Worm (Caenorhabditis elegans) whole organism, L2 larva: ENCODE results near the gene kel-1.

Source experiments
- ZK546.5 ChIP-seq: sonication (generic microtip); optimal IDR thresholded peaks from 2 replicates; lab custom pipeline; 2017; ENCODE audit warnings: missing biosample characterization, missing genetic modification characterization
- ama-1 ChIP-seq: fragments of 150-350 bp; optimal IDR thresholded peaks from 2 replicates; lab custom pipeline; 2018; ENCODE audit warnings: inconsistent platforms
- lin-13 ChIP-seq: fragments of 150-350 bp; optimal IDR thresholded peaks from 2 replicates; lab custom pipeline; 2014; ENCODE audit warnings: missing biosample characterization, missing genetic modification reagents, missing genetic modification characterization
- nhr-23 ChIP-seq: fragments of 150-350 bp; optimal IDR thresholded peaks from 2 replicates; lab custom pipeline; 2014; ENCODE audit warnings: missing biosample characterization, missing genetic modification reagents, missing genetic modification characterization
- nhr-237 ChIP-seq: fragments of 150-350 bp; optimal IDR thresholded peaks from 2 replicates; lab custom pipeline; 2014; ENCODE audit warnings: missing biosample characterization, missing genetic modification characterization
- nhr-77 ChIP-seq: fragments of 150-350 bp; optimal IDR thresholded peaks from 2 replicates; lab custom pipeline; 2014; ENCODE audit warnings: missing biosample characterization, missing genetic modification characterization
- sem-4 ChIP-seq: fragments of 150-350 bp; optimal IDR thresholded peaks from 2 replicates; lab custom pipeline; 2014; ENCODE audit warnings: missing biosample characterization, missing genetic modification reagents, missing genetic modification characterization
- skn-1 ChIP-seq: sonication (generic microtip); optimal IDR thresholded peaks from 2 replicates; lab custom pipeline; 2017; ENCODE audit warnings: missing biosample characterization, missing genetic modification characterization

- no peak for TF ChIP-seq ZK546.5 (tag; lab: Kevin White, UChicago)
- no peak for TF ChIP-seq sem-4 (tag; lab: Kevin White, UChicago)
- no peak for TF ChIP-seq nhr-77 (tag; lab: Kevin White, UChicago)
- no peak for TF ChIP-seq nhr-237 (tag; lab: Kevin White, UChicago)
- TF ChIP-seq skn-1 (tag; lab: Kevin White, UChicago): no peak
- no peak for TF ChIP-seq nhr-23 (tag; lab: Kevin White, UChicago)
- TF ChIP-seq ama-1 (lab: Kevin White, UChicago): no peak
- no peak for TF ChIP-seq lin-13 (GFP tag; lab: Kevin White, UChicago)
Observed at ce11 chrII:11681136-11681824, 7.5 kb upstream of the kel-1 start, which contains the start of the genes sfxn-1.4 and C47D12.4.
